Fruit fly (Drosophila melanogaster) whole organism, embryonic: ENCODE measurements around the gene CG33120.

ENCODE experiments used
- Atf6 ChIP-seq: fragments of 200-800 bp; sonication (Bioruptor generic); IDR thresholded peaks from 2 replicates; pipeline ENCODE4 v1.3.6; 2022; ENCODE audit warnings: missing biosample characterization, missing genetic modification characterization
- Bteb2 ChIP-seq: fragments of 200-800 bp; sonication (Bioruptor generic); optimal IDR thresholded peaks from 2 replicates; lab custom pipeline; 2016; ENCODE audit warnings: missing biosample characterization, missing genetic modification characterization
- CG10321 ChIP-seq: fragments of 200-800 bp; sonication (Bioruptor generic); IDR thresholded peaks from 2 replicates; pipeline ENCODE4 v1.3.6; 2022; ENCODE audit warnings: missing biosample characterization, missing genetic modification characterization
- CG10431 ChIP-seq: fragments of 200-800 bp; sonication (Bioruptor generic); optimal IDR thresholded peaks from 3 replicates; lab custom pipeline; 2018; ENCODE audit warnings: missing biosample characterization, mild to moderate bottlenecking, missing genetic modification characterization
- CG11696 ChIP-seq: fragments of 200-800 bp; sonication (Bioruptor generic); IDR thresholded peaks from 2 replicates; pipeline ENCODE4 v1.3.6; 2022; ENCODE audit warnings: missing biosample characterization, missing genetic modification characterization
- CG12391 ChIP-seq: fragments of 200-800 bp; sonication (Bioruptor generic); optimal IDR thresholded peaks from 3 replicates; lab custom pipeline; 2018; ENCODE audit warnings: missing biosample characterization, mild to moderate bottlenecking, missing genetic modification characterization, moderate library complexity
- CG14014 ChIP-seq: fragments of 200-800 bp; sonication (Bioruptor generic); IDR thresholded peaks from 2 replicates; pipeline ENCODE4 v1.3.6; 2022; ENCODE audit warnings: missing biosample characterization, missing genetic modification characterization
- CG16779 ChIP-seq: fragments of 200-800 bp; sonication (Bioruptor generic); IDR thresholded peaks from 2 replicates; pipeline ENCODE4 v1.3.6; 2022; ENCODE audit warnings: missing biosample characterization, missing genetic modification characterization
- CG17328 ChIP-seq: fragments of 200-800 bp; sonication (Bioruptor generic); IDR thresholded peaks from 2 replicates; pipeline ENCODE4 v1.3.6; 2022; ENCODE audit warnings: missing biosample characterization, missing genetic modification characterization
- CG17359 ChIP-seq: fragments of 200-800 bp; sonication (Bioruptor generic); optimal IDR thresholded peaks from 3 replicates; lab custom pipeline; 2018; ENCODE audit warnings: missing biosample characterization, mild to moderate bottlenecking, missing genetic modification characterization, moderate library complexity
- CG17361 ChIP-seq: fragments of 200-800 bp; sonication (Bioruptor generic); IDR thresholded peaks from 3 replicates; pipeline ENCODE4 v1.3.6; 2022; ENCODE audit warnings: missing biosample characterization, missing genetic modification characterization
- CG18476 ChIP-seq: fragments of 200-800 bp; sonication (Bioruptor generic); optimal IDR thresholded peaks from 2 replicates; lab custom pipeline; 2016; ENCODE audit warnings: missing biosample characterization, mild to moderate bottlenecking, missing genetic modification characterization
- CG2129 ChIP-seq: fragments of 200-800 bp; sonication (Bioruptor generic); IDR thresholded peaks from 2 replicates; pipeline ENCODE4 v1.3.6; 2022; ENCODE audit warnings: missing biosample characterization, missing genetic modification characterization; ENCODE audit not compliant: partially characterized antibody
- CG30020 ChIP-seq: fragments of 200-800 bp; optimal IDR thresholded peaks from 2 replicates; lab custom pipeline; 2019; ENCODE audit warnings: missing biosample characterization, mild to moderate bottlenecking, missing genetic modification characterization, moderate library complexity
- CG30431 ChIP-seq: fragments of 200-800 bp; sonication (Bioruptor generic); optimal IDR thresholded peaks from 2 replicates; lab custom pipeline; 2017; ENCODE audit warnings: missing biosample characterization, missing genetic modification characterization
- CG34376 ChIP-seq: fragments of 200-800 bp; sonication (Bioruptor generic); optimal IDR thresholded peaks from 2 replicates; lab custom pipeline; 2018; ENCODE audit warnings: missing biosample characterization, mild to moderate bottlenecking, missing genetic modification characterization
- CG3838 ChIP-seq: fragments of 200-800 bp; sonication (Bioruptor generic); optimal IDR thresholded peaks from 3 replicates; lab custom pipeline; 2016; ENCODE audit warnings: missing biosample characterization, missing genetic modification characterization
- CG43689 ChIP-seq: fragments of 200-800 bp; sonication (Bioruptor generic); IDR thresholded peaks from 2 replicates; pipeline ENCODE4 v1.3.6; 2022; ENCODE audit warnings: missing biosample characterization, missing genetic modification characterization
- CG5245 ChIP-seq: fragments of 200-800 bp; sonication (Bioruptor generic); optimal IDR thresholded peaks from 3 replicates; lab custom pipeline; 2016; ENCODE audit warnings: missing biosample characterization, missing genetic modification characterization
- CG9437 ChIP-seq: fragments of 200-800 bp; sonication (Bioruptor generic); optimal IDR thresholded peaks from 2 replicates; lab custom pipeline; 2018; ENCODE audit warnings: missing biosample characterization, mild to moderate bottlenecking, missing genetic modification characterization
- CG9817 ChIP-seq: fragments of 200-800 bp; sonication (Bioruptor generic); optimal IDR thresholded peaks from 2 replicates; lab custom pipeline; 2018; ENCODE audit warnings: missing biosample characterization, mild to moderate bottlenecking, missing genetic modification characterization, moderate library complexity
- CoRest ChIP-seq: fragments of 200-800 bp; sonication (Bioruptor generic); optimal IDR thresholded peaks from 3 replicates; lab custom pipeline; 2018; ENCODE audit warnings: missing biosample characterization, mild to moderate bottlenecking, missing genetic modification characterization, moderate library complexity
- Elba2 ChIP-seq: fragments of 200-800 bp; sonication (Bioruptor generic); optimal IDR thresholded peaks from 3 replicates; lab custom pipeline; 2016; ENCODE audit warnings: missing biosample characterization, missing genetic modification characterization
- HmgZ ChIP-seq: fragments of 200-800 bp; sonication (Bioruptor generic); optimal IDR thresholded peaks from 2 replicates; lab custom pipeline; 2018; ENCODE audit warnings: missing biosample characterization, mild to moderate bottlenecking, missing genetic modification characterization
- Hr3 ChIP-seq: fragments of 200-800 bp; sonication (Bioruptor generic); optimal IDR thresholded peaks from 3 replicates; lab custom pipeline; 2016; ENCODE audit warnings: missing biosample characterization, missing genetic modification characterization
- Kr ChIP-seq: fragments of 200-800 bp; sonication (Bioruptor generic); optimal IDR thresholded peaks from 2 replicates; lab custom pipeline; 2017; ENCODE audit warnings: missing biosample characterization, mild to moderate bottlenecking, missing genetic modification characterization
- MESR4 ChIP-seq: fragments of 200-800 bp; sonication (Bioruptor generic); optimal IDR thresholded peaks from 2 replicates; lab custom pipeline; 2018; ENCODE audit warnings: missing biosample characterization, mild to moderate bottlenecking, missing genetic modification characterization, moderate library complexity
- Max ChIP-seq: fragments of 200-800 bp; sonication (Bioruptor generic); optimal IDR thresholded peaks from 2 replicates; lab custom pipeline; 2016; ENCODE audit warnings: missing biosample characterization, mild to moderate bottlenecking, missing genetic modification characterization
- NfI ChIP-seq: fragments of 200-800 bp; sonication (Bioruptor generic); optimal IDR thresholded peaks from 3 replicates; lab custom pipeline; 2018; ENCODE audit warnings: missing biosample characterization, mild to moderate bottlenecking, missing genetic modification characterization, moderate library complexity
- Side ChIP-seq: fragments of 200-800 bp; sonication (Bioruptor generic); optimal IDR thresholded peaks from 2 replicates; lab custom pipeline; 2016; ENCODE audit warnings: missing biosample characterization, missing genetic modification characterization
- TFAM ChIP-seq: fragments of 200-800 bp; sonication (Bioruptor generic); optimal IDR thresholded peaks from 2 replicates; lab custom pipeline; 2017; ENCODE audit warnings: missing biosample characterization, missing genetic modification characterization, inconsistent platforms
- aop ChIP-seq: fragments of 200-800 bp; sonication (Bioruptor generic); IDR thresholded peaks from 2 replicates; pipeline ENCODE4 v1.3.6; 2022; ENCODE audit warnings: missing biosample characterization, missing genetic modification characterization
- ash1 ChIP-seq: fragments of 200-800 bp; sonication (Bioruptor generic); optimal IDR thresholded peaks from 2 replicates; lab custom pipeline; 2018; ENCODE audit warnings: missing biosample characterization, mild to moderate bottlenecking, missing genetic modification characterization
- hth ChIP-seq: fragments of >200 bp; optimal IDR thresholded peaks from 2 replicates; lab custom pipeline; 2017; ENCODE audit warnings: inconsistent platforms
- ind ChIP-seq: fragments of 200-800 bp; sonication (Bioruptor generic); optimal IDR thresholded peaks from 3 replicates; lab custom pipeline; 2016; ENCODE audit warnings: missing biosample characterization, missing genetic modification characterization
- lbe ChIP-seq: fragments of 200-800 bp; sonication (Bioruptor generic); optimal IDR thresholded peaks from 2 replicates; lab custom pipeline; 2016; ENCODE audit warnings: missing biosample characterization, mild to moderate bottlenecking, missing genetic modification characterization
- luna ChIP-seq: fragments of 200-800 bp; sonication (Bioruptor generic); optimal IDR thresholded peaks from 2 replicates; lab custom pipeline; 2016; ENCODE audit warnings: missing biosample characterization, missing genetic modification characterization
- nerfin-2 ChIP-seq: fragments of 200-800 bp; sonication (Bioruptor generic); IDR thresholded peaks from 2 replicates; pipeline ENCODE4 v1.3.6; 2022; ENCODE audit warnings: missing biosample characterization, missing genetic modification characterization; ENCODE audit not compliant: partially characterized antibody
- odd ChIP-seq: fragments of 200-800 bp; sonication (Bioruptor generic); optimal IDR thresholded peaks from 2 replicates; lab custom pipeline; 2017; ENCODE audit warnings: missing biosample characterization, mild to moderate bottlenecking, missing genetic modification characterization
- otp ChIP-seq: fragments of 200-800 bp; sonication (Bioruptor generic); IDR thresholded peaks from 3 replicates; pipeline ENCODE4, ENCODE4 v1.3.6; 2022; ENCODE audit warnings: missing biosample characterization, missing genetic modification characterization
- peb ChIP-seq: fragments of 200-800 bp; sonication (Bioruptor generic); IDR thresholded peaks from 2 replicates; pipeline ENCODE4 v1.3.6; 2022; ENCODE audit warnings: missing biosample characterization, missing genetic modification characterization
- row ChIP-seq: fragments of 200-800 bp; sonication (Bioruptor generic); IDR thresholded peaks from 3 replicates; pipeline ENCODE4 v1.3.6; 2022; ENCODE audit warnings: missing biosample characterization, missing genetic modification characterization
- sisA ChIP-seq: fragments of 200-800 bp; sonication (Bioruptor generic); IDR thresholded peaks from 2 replicates; pipeline ENCODE4 v1.3.6; 2022; ENCODE audit warnings: missing biosample characterization, missing genetic modification characterization
- slbo ChIP-seq: fragments of 200-800 bp; sonication (Bioruptor generic); IDR thresholded peaks from 2 replicates; pipeline ENCODE4 v1.3.6; 2022; ENCODE audit warnings: missing biosample characterization, missing genetic modification characterization
- slou ChIP-seq: fragments of 200-800 bp; sonication (Bioruptor generic); optimal IDR thresholded peaks from 3 replicates; lab custom pipeline; 2016; ENCODE audit warnings: missing biosample characterization, missing genetic modification characterization
- sna ChIP-seq: fragments of 200-800 bp; sonication (Bioruptor generic); IDR thresholded peaks from 2 replicates; pipeline ENCODE4 v1.3.6; 2022; ENCODE audit warnings: missing biosample characterization, missing genetic modification characterization; ENCODE audit not compliant: partially characterized antibody
- stc ChIP-seq: fragments of 200-800 bp; sonication (Bioruptor generic); IDR thresholded peaks from 2 replicates; pipeline ENCODE4 v1.3.6; 2022; ENCODE audit warnings: missing biosample characterization, missing genetic modification characterization
- usp ChIP-seq: fragments of >200 bp; optimal IDR thresholded peaks from 2 replicates; lab custom pipeline; 2017; ENCODE audit warnings: missing biosample characterization, missing genetic modification characterization
- vnd ChIP-seq: fragments of 200-800 bp; sonication (Bioruptor generic); IDR thresholded peaks from 3 replicates; pipeline ENCODE4 v1.3.6; 2022; ENCODE audit warnings: missing biosample characterization, missing genetic modification characterization; ENCODE audit not compliant: partially characterized antibody

CG33120 gene

dm6 chr2L:18830587-18831528 is 13.5 kb downstream of the CG33120 start, which contains the start of the genes CG17597 and ScpX (continued):
- peak; percentile 84 for TF ChIP-seq CG17361
- TF ChIP-seq CG30020 = peak; percentile 75
- 0 out of 3 replicates have a peak, but pooled peaks have one; percentile 10 for TF ChIP-seq otp (GFP tag; lab: Robert Waterston, UW)
- peak; percentile 59 for TF ChIP-seq sisA (GFP tag; lab: Robert Waterston, UW)
- TF ChIP-seq slou = peak; percentile 70
- no peak for TF ChIP-seq CG11696
- TF ChIP-seq CG3838 = peak; percentile 65
- peak; percentile 54 for TF ChIP-seq CG17359
- no peak for TF ChIP-seq CG43689 (GFP tag; lab: Robert Waterston, UW)
- peak; percentile 61 for TF ChIP-seq HmgZ (tag; lab: Kevin White, UChicago)
- TF ChIP-seq CG14014 = peak; percentile 53
- peak; percentile 14 for TF ChIP-seq Elba2 (GFP tag; lab: Kevin White, UChicago)
- no peak for TF ChIP-seq Kr (GFP tag; lab: Kevin White, UChicago)
- 0 out of 2 replicates have a peak, but pooled peaks have one; percentile 77 for TF ChIP-seq sna (GFP tag; lab: Robert Waterston, UW)
- TF ChIP-seq stc (GFP tag; lab: Robert Waterston, UW) = no peak
- TF ChIP-seq vnd (GFP tag; lab: Robert Waterston, UW) = peak; percentile 82
- TF ChIP-seq CG16779 = no peak
- TF ChIP-seq CG30431 (GFP tag; lab: Kevin White, UChicago) = peak; percentile 47
- TF ChIP-seq odd = no peak
- peak; percentile 34 for TF ChIP-seq Side (GFP tag; lab: Kevin White, UChicago)
- TF ChIP-seq CG10431 (GFP tag; lab: Kevin White, UChicago) = no peak
- peak; percentile 77 for TF ChIP-seq CoRest (tag; lab: Kevin White, UChicago)
- peak; percentile 72 for TF ChIP-seq ind
- no peak for TF ChIP-seq lbe
- TF ChIP-seq Hr3 (GFP tag; lab: Kevin White, UChicago) = peak; percentile 73
- TF ChIP-seq peb (GFP tag; lab: Robert Waterston, UW) = no peak
- TF ChIP-seq CG10321 (GFP tag; lab: Robert Waterston, UW) = 0 out of 2 replicates have a peak, but pooled peaks have one; percentile 28
- no peak for TF ChIP-seq usp (GFP tag; lab: Kevin White, UChicago)
- TF ChIP-seq slbo (GFP tag; lab: Robert Waterston, UW) = peak; percentile 67
- TF ChIP-seq CG18476 (GFP tag; lab: Kevin White, UChicago) = peak; percentile 68
- peak; percentile 68 for TF ChIP-seq Max (GFP tag; lab: Kevin White, UChicago)
- peak; percentile 76 for TF ChIP-seq CG9817 (tag; lab: Kevin White, UChicago)
- no peak; the same call in 1 of the 2 replicates for TF ChIP-seq CG17328 (GFP tag; lab: Robert Waterston, UW)
- TF ChIP-seq TFAM (GFP tag; lab: Kevin White, UChicago) = no peak
- no peak for TF ChIP-seq Atf6 (GFP tag; lab: Robert Waterston, UW)
- TF ChIP-seq CG9437 (GFP tag; lab: Kevin White, UChicago) = peak; percentile 56
- no peak for TF ChIP-seq luna
- TF ChIP-seq MESR4 (GFP tag; lab: Kevin White, UChicago) = peak; percentile 74
- TF ChIP-seq nerfin-2 = peak; percentile 82
- peak; percentile 52 for TF ChIP-seq NfI (GFP tag; lab: Kevin White, UChicago)
- peak; percentile 55 for TF ChIP-seq Bteb2 (GFP tag; lab: Kevin White, UChicago)
- TF ChIP-seq CG12391 = peak; percentile 80
- peak; percentile 22 for TF ChIP-seq CG5245
- TF ChIP-seq CG34376 = peak; percentile 27
- peak; percentile 94 for TF ChIP-seq row (GFP tag; lab: Robert Waterston, UW)
- TF ChIP-seq hth = no peak
- TF ChIP-seq ash1 (GFP tag; lab: Kevin White, UChicago) = no peak
- TF ChIP-seq aop (GFP tag; lab: Robert Waterston, UW) = no peak
- peak; percentile 52 for TF ChIP-seq CG2129 (GFP tag; lab: Robert Waterston, UW)
